Fruit fly (Drosophila melanogaster) whole organism, adult: ENCODE results near the gene CG17242.

Experiments
- kay ChIP-seq: fragments of 200-800 bp; sonication (Bioruptor generic); peaks from one replicate; lab custom pipeline; 2016; ENCODE audit warnings: missing biosample characterization, missing genetic modification characterization, borderline replicate concordance
- toe ChIP-seq: fragments of 200-800 bp; sonication (Bioruptor generic); optimal IDR thresholded peaks from 2 replicates; lab custom pipeline; 2016; ENCODE audit warnings: missing biosample characterization, missing genetic modification characterization

DNA sequence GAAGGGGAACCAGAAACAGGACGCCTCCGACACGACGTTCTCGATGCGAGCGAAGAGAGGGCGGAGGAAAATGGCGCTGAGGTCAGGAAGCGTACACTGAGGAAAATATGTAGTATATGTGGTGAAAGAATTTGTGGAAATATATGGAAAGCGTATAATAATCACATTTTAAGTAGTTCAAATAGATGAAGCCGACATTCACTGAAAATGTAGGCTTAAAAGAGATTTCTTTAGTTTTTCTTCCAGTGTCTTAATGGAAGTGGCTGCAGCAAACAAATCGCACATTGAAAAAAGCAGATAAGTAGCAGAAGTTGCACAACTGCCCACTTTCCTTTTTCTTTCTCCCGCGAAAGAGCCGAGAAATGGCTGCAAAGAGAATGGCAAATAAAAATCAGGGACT, 19.4 kb downstream of the CG17242 start:
- no peak for TF ChIP-seq kay (GFP tag; lab: Kevin White, UChicago)
- TF ChIP-seq toe (GFP tag; lab: Kevin White, UChicago): no peak
